Worm (Caenorhabditis elegans): ENCODE results near the gene T20D4.3.

ce11 chrV:3455135-3455747, 37.2 kb downstream of the T20D4.3 start:
- TF ChIP-seq nhr-6 (tag; optimal IDR thresholded peaks at IDR 0.05) = no peak
- TF ChIP-seq lin-13 (GFP tag; optimal IDR thresholded peaks at IDR 0.05) = no peak
- no peak for TF ChIP-seq snpc-4 (tag; optimal IDR thresholded peaks at IDR 0.05)
- TF ChIP-seq unc-62 (GFP tag; optimal IDR thresholded peaks at IDR 0.05) = no peak
- no peak for TF ChIP-seq ztf-1 (GFP tag; conservative IDR thresholded peaks at IDR 0.05)
- TF ChIP-seq gmeb-1 (tag; optimal IDR thresholded peaks at IDR 0.05) = no peak
- TF ChIP-seq ceh-16 (tag; optimal IDR thresholded peaks at IDR 0.05) = no peak
- no peak for TF ChIP-seq zag-1 (tag; optimal IDR thresholded peaks at IDR 0.05)
- TF ChIP-seq elt-3 (tag; optimal IDR thresholded peaks at IDR 0.05) = no peak
- no peak for TF ChIP-seq nhr-12 (tag; optimal IDR thresholded peaks at IDR 0.05)

All from whole organism, L2 larva.